Fruit fly (Drosophila melanogaster) whole organism, embryonic: ENCODE data around the gene CG13893.

Experiments used
- Abd-B ChIP-seq: fragments of 200-800 bp; sonication (Bioruptor generic); optimal IDR thresholded peaks from 2 replicates; lab custom pipeline; 2018; ENCODE audit warnings: missing biosample characterization, mild to moderate bottlenecking, missing genetic modification characterization, moderate library complexity
- Ada2b ChIP-seq: fragments of 200-800 bp; sonication (Bioruptor generic); IDR thresholded peaks from 2 replicates; pipeline ENCODE4 v1.3.6; 2022; ENCODE audit warnings: missing biosample characterization, missing genetic modification characterization
- CG10274 ChIP-seq: fragments of 200-800 bp; sonication (Bioruptor generic); optimal IDR thresholded peaks from 3 replicates; lab custom pipeline; 2017; ENCODE audit warnings: missing biosample characterization, mild to moderate bottlenecking, missing genetic modification characterization
- CG11085 ChIP-seq: fragments of 200-800 bp; sonication (Bioruptor generic); IDR thresholded peaks from 2 replicates; pipeline ENCODE4 v1.3.6; 2022; ENCODE audit warnings: missing biosample characterization, missing genetic modification characterization
- CG11696 ChIP-seq: fragments of 200-800 bp; sonication (Bioruptor generic); IDR thresholded peaks from 2 replicates; pipeline ENCODE4 v1.3.6; 2022; ENCODE audit warnings: missing biosample characterization, missing genetic modification characterization
- CG12659 ChIP-seq: fragments of 200-800 bp; sonication (Bioruptor generic); optimal IDR thresholded peaks from 3 replicates; lab custom pipeline; 2017; ENCODE audit warnings: mild to moderate bottlenecking, missing biosample characterization, missing genetic modification reagents, missing genetic modification characterization
- CG13287 ChIP-seq: fragments of 200-800 bp; sonication (Bioruptor generic); IDR thresholded peaks from 2 replicates; pipeline ENCODE4 v1.3.6; 2022; ENCODE audit warnings: missing biosample characterization, missing genetic modification characterization; ENCODE audit not compliant: partially characterized antibody
- CG15269 ChIP-seq: fragments of 200-800 bp; sonication (Bioruptor generic); optimal IDR thresholded peaks from 2 replicates; lab custom pipeline; 2018; ENCODE audit warnings: missing biosample characterization, mild to moderate bottlenecking, missing genetic modification characterization, moderate library complexity
- CG1529 ChIP-seq: fragments of 200-800 bp; sonication (Bioruptor generic); optimal IDR thresholded peaks from 3 replicates; lab custom pipeline; 2018; ENCODE audit warnings: missing biosample characterization, missing genetic modification characterization
- CG15479 ChIP-seq: fragments of 200-800 bp; sonication (Bioruptor generic); optimal IDR thresholded peaks from 3 replicates; lab custom pipeline; 2019; ENCODE audit warnings: missing biosample characterization, mild to moderate bottlenecking, missing genetic modification characterization, moderate library complexity
- CG15696 ChIP-seq: fragments of 200-800 bp; sonication (Bioruptor generic); optimal IDR thresholded peaks from 2 replicates; lab custom pipeline; 2019; ENCODE audit warnings: missing biosample characterization, mild to moderate bottlenecking, missing genetic modification characterization, moderate library complexity
- CG17385 ChIP-seq: fragments of 200-800 bp; sonication (Bioruptor generic); optimal IDR thresholded peaks from 3 replicates; lab custom pipeline; 2018; ENCODE audit warnings: missing biosample characterization, mild to moderate bottlenecking, missing genetic modification characterization
- CG17612 ChIP-seq: fragments of 200-800 bp; sonication (Bioruptor generic); IDR thresholded peaks from 2 replicates; pipeline ENCODE4 v1.3.6; 2022; ENCODE audit warnings: missing biosample characterization, missing genetic modification characterization
- CG32532 ChIP-seq: fragments of 200-800 bp; sonication (Bioruptor generic); IDR thresholded peaks from 2 replicates; pipeline ENCODE4 v1.3.6; 2022; ENCODE audit warnings: missing biosample characterization, missing genetic modification characterization
- CG34376 ChIP-seq: fragments of 200-800 bp; sonication (Bioruptor generic); optimal IDR thresholded peaks from 2 replicates; lab custom pipeline; 2018; ENCODE audit warnings: missing biosample characterization, mild to moderate bottlenecking, missing genetic modification characterization
- CG34422 ChIP-seq: fragments of 200-800 bp; sonication (Bioruptor generic); IDR thresholded peaks from 3 replicates; pipeline ENCODE4 v1.3.6; 2022; ENCODE audit warnings: missing biosample characterization, missing genetic modification characterization
- CG3995 ChIP-seq: fragments of 200-800 bp; sonication (Bioruptor generic); optimal IDR thresholded peaks from 3 replicates; lab custom pipeline; 2016; ENCODE audit warnings: missing biosample characterization, missing genetic modification characterization
- CG43689 ChIP-seq: fragments of 200-800 bp; sonication (Bioruptor generic); IDR thresholded peaks from 2 replicates; pipeline ENCODE4 v1.3.6; 2022; ENCODE audit warnings: missing biosample characterization, missing genetic modification characterization
- CG4820 ChIP-seq: fragments of 200-800 bp; sonication (Bioruptor generic); optimal IDR thresholded peaks from 3 replicates; lab custom pipeline; 2016; ENCODE audit warnings: missing biosample characterization, missing genetic modification characterization
- CG6175 ChIP-seq: fragments of 200-800 bp; sonication (Bioruptor generic); IDR thresholded peaks from 3 replicates; pipeline ENCODE4 v1.3.6; 2022; ENCODE audit warnings: missing biosample characterization, missing genetic modification characterization
- CG7839 ChIP-seq: fragments of 200-800 bp; sonication (Bioruptor generic); optimal IDR thresholded peaks from 3 replicates; lab custom pipeline; 2018; ENCODE audit warnings: missing biosample characterization, mild to moderate bottlenecking, missing genetic modification characterization, moderate library complexity
- CG8765 ChIP-seq: fragments of 200-800 bp; sonication (Bioruptor generic); IDR thresholded peaks from 2 replicates; pipeline ENCODE4 v1.3.6; 2022; ENCODE audit warnings: missing biosample characterization, missing genetic modification characterization
- CG9609 ChIP-seq: fragments of 200-800 bp; sonication (Bioruptor generic); optimal IDR thresholded peaks from 3 replicates; lab custom pipeline; 2016; ENCODE audit warnings: missing biosample characterization, missing genetic modification characterization
- CTCF ChIP-seq: fragments of 200-800 bp; sonication (Bioruptor generic); optimal IDR thresholded peaks from 2 replicates; lab custom pipeline; 2017; ENCODE audit warnings: missing biosample characterization, mild to moderate bottlenecking, missing genetic modification characterization, moderate library complexity
- D ChIP-seq, 2 experiments: fragments of 200-800 bp in 1 of 2; fragments of >200 bp in 1 of 2; sonication (Bioruptor generic) in 1 of 2; optimal IDR thresholded peaks; 2 replicates in 1 of 2; 3 replicates in 1 of 2; lab custom pipeline; 2017; ENCODE audit warnings: mild to moderate bottlenecking in 1 of 2, missing biosample characterization in 1 of 2, missing genetic modification characterization in 1 of 2, missing genetic modification reagents in 1 of 2
- Ets97D ChIP-seq: fragments of 200-800 bp; sonication (Bioruptor generic); optimal IDR thresholded peaks from 3 replicates; lab custom pipeline; 2016; ENCODE audit warnings: missing biosample characterization, missing genetic modification characterization
- Fer1 ChIP-seq: fragments of 200-800 bp; sonication (Bioruptor generic); optimal IDR thresholded peaks from 2 replicates; lab custom pipeline; 2017; ENCODE audit warnings: missing biosample characterization, mild to moderate bottlenecking, missing genetic modification characterization
- H15 ChIP-seq: fragments of 200-800 bp; sonication (Bioruptor generic); IDR thresholded peaks from 3 replicates; pipeline ENCODE4 v1.3.6; 2022; ENCODE audit warnings: missing biosample characterization, missing genetic modification characterization
- Kr ChIP-seq: fragments of 200-800 bp; sonication (Bioruptor generic); optimal IDR thresholded peaks from 2 replicates; lab custom pipeline; 2017; ENCODE audit warnings: missing biosample characterization, mild to moderate bottlenecking, missing genetic modification characterization
- Lim3 ChIP-seq: fragments of 200-800 bp; sonication (Bioruptor generic); IDR thresholded peaks from 2 replicates; pipeline ENCODE4 v1.3.6; 2022; ENCODE audit warnings: missing biosample characterization, missing genetic modification characterization
- Optix ChIP-seq: fragments of 200-800 bp; sonication (Bioruptor generic); IDR thresholded peaks from 3 replicates; pipeline ENCODE4 v1.3.6; 2022; ENCODE audit warnings: missing biosample characterization, missing genetic modification characterization
- Ravus ChIP-seq: fragments of 200-800 bp; sonication (Bioruptor generic); IDR thresholded peaks from 2 replicates; pipeline ENCODE4 v1.3.6; 2022; ENCODE audit warnings: missing biosample characterization, missing genetic modification characterization
- Sin3A ChIP-seq: fragments of >200 bp; optimal IDR thresholded peaks from 2 replicates; lab custom pipeline; 2018
- Taf1 ChIP-seq: fragments of 200-800 bp; sonication (Bioruptor generic); IDR thresholded peaks from 2 replicates; pipeline ENCODE4 v1.3.6; 2022; ENCODE audit warnings: missing biosample characterization, missing genetic modification characterization
- bbx ChIP-seq: fragments of 200-800 bp; sonication (Bioruptor generic); IDR thresholded peaks from 2 replicates; pipeline ENCODE4 v1.3.6; 2022; ENCODE audit warnings: missing biosample characterization, missing genetic modification characterization; ENCODE audit not compliant: partially characterized antibody
- chn ChIP-seq: fragments of 200-800 bp; sonication (Bioruptor generic); optimal IDR thresholded peaks from 2 replicates; lab custom pipeline; 2016; ENCODE audit warnings: missing biosample characterization, missing genetic modification characterization
- dmrt11E ChIP-seq: fragments of 200-800 bp; sonication (Bioruptor generic); optimal IDR thresholded peaks from 3 replicates; lab custom pipeline; 2018; ENCODE audit warnings: missing biosample characterization, mild to moderate bottlenecking, missing genetic modification characterization, moderate library complexity
- dpn ChIP-seq, 2 experiments: fragments of 200-800 bp; sonication (Bioruptor generic); optimal IDR thresholded peaks; 3 replicates each; lab custom pipeline; 2016; ENCODE audit warnings: missing biosample characterization in 2 of 2, missing genetic modification characterization in 2 of 2
- dysf ChIP-seq: fragments of 200-800 bp; sonication (Bioruptor generic); IDR thresholded peaks from 3 replicates; pipeline ENCODE4 v1.3.6; 2022; ENCODE audit warnings: missing biosample characterization, missing genetic modification characterization
- emc ChIP-seq: fragments of 200-800 bp; sonication (Bioruptor generic); optimal IDR thresholded peaks from 2 replicates; lab custom pipeline; 2016; ENCODE audit warnings: missing biosample characterization, missing genetic modification characterization
- en ChIP-seq: fragments of 200-800 bp; sonication (Bioruptor generic); optimal IDR thresholded peaks from 2 replicates; lab custom pipeline; 2016; ENCODE audit warnings: missing biosample characterization, missing genetic modification characterization
- grau ChIP-seq: fragments of 200-800 bp; optimal IDR thresholded peaks from 3 replicates; lab custom pipeline; 2019; ENCODE audit warnings: missing biosample characterization, mild to moderate bottlenecking, missing genetic modification characterization, moderate library complexity
- grn ChIP-seq: fragments of 200-800 bp; sonication (Bioruptor generic); optimal IDR thresholded peaks from 3 replicates; lab custom pipeline; 2017; ENCODE audit warnings: missing biosample characterization, missing genetic modification characterization
- gsb ChIP-seq: fragments of 200-800 bp; sonication (Bioruptor generic); IDR thresholded peaks from 2 replicates; pipeline ENCODE4 v1.3.6; 2022; ENCODE audit warnings: missing biosample characterization, missing genetic modification characterization
- her ChIP-seq: fragments of 200-800 bp; sonication (Bioruptor generic); optimal IDR thresholded peaks from 2 replicates; lab custom pipeline; 2016; ENCODE audit warnings: missing biosample characterization, missing genetic modification characterization
- kay ChIP-seq: fragments of 200-800 bp; sonication (Bioruptor generic); optimal IDR thresholded peaks from 2 replicates; lab custom pipeline; 2016; ENCODE audit warnings: missing biosample characterization, missing genetic modification characterization
- pita ChIP-seq: fragments of 200-800 bp; sonication (Bioruptor generic); optimal IDR thresholded peaks from 2 replicates; lab custom pipeline; 2017; ENCODE audit warnings: missing biosample characterization, mild to moderate bottlenecking, missing genetic modification characterization
- row ChIP-seq: fragments of 200-800 bp; sonication (Bioruptor generic); IDR thresholded peaks from 3 replicates; pipeline ENCODE4 v1.3.6; 2022; ENCODE audit warnings: missing biosample characterization, missing genetic modification characterization
- run ChIP-seq: fragments of 200-800 bp; sonication (Bioruptor generic); optimal IDR thresholded peaks from 3 replicates; lab custom pipeline; 2018; ENCODE audit warnings: missing biosample characterization, mild to moderate bottlenecking, missing genetic modification characterization
- so ChIP-seq: fragments of 200-800 bp; sonication (Bioruptor generic); IDR thresholded peaks from 3 replicates; pipeline ENCODE4 v1.3.6; 2022; ENCODE audit warnings: missing biosample characterization, missing genetic modification characterization
- tap ChIP-seq: fragments of 200-800 bp; optimal IDR thresholded peaks from 3 replicates; lab custom pipeline; 2019; ENCODE audit warnings: missing biosample characterization, mild to moderate bottlenecking, missing genetic modification characterization, moderate library complexity

Gene CG13893

DNA sequence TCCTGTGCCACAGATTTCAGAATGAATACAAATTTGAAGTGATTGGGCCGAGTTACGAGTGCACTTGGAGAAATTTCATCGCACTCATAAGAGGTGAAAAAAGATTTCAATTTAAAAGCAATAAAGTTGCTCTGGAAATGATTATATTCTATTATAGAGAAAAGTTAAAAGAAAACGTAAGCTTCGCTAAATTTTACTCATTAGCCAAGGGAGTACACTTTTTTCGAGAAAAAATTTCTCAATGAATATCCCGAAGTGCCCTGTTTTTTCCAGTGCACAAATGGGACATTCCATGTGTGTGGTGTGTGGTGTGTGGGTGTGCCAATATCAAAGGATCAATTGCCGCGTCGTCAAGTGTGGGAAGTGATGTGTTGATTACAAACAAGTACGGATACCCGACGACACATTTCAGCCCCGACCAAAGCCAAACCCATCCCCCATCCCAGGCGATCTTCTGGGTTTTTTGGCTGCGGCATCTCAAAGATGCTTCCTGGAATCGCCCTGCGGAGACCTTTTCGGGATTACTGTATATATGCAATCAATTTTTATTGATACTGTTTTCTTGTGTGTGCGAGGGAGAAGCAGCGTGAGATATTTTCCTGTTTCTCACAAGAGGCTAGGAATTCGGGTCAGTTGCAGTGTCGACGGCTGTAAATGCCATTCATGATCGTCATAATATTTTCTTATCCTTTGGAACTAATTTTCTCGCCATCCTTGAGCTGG lies 9.9 kb upstream of the CG13893 start (continued):
- TF ChIP-seq H15 (GFP tag; lab: Robert Waterston, UW) (no peak), CG9609 (GFP tag; lab: Kevin White, UChicago) (peak; percentile 20), CG3995 (GFP tag; lab: Kevin White, UChicago) (no peak), CG11085 (no peak), CG15269 (tag; lab: Kevin White, UChicago) (peak; percentile 0), CG15479 (GFP tag; lab: Kevin White, UChicago) (no peak), dmrt11E (tag; lab: Kevin White, UChicago) (peak; percentile 85), en (GFP tag; lab: Kevin White, UChicago) (no peak), Taf1 (GFP tag; lab: Robert Waterston, UW) (no peak), CG7839 (tag; lab: Kevin White, UChicago) (peak; percentile 60), dysf (GFP tag; lab: Robert Waterston, UW) (peak; percentile 48; the same call in 2 of the 3 replicates), CG32532 (GFP tag; lab: Robert Waterston, UW) (no peak), her (no peak), CG13287 (GFP tag; lab: Robert Waterston, UW) (no peak), D (optimal IDR thresholded peaks at IDR 0.05; lab: Kevin White, UChicago) (peak; percentile 11), D (GFP tag; optimal IDR thresholded peaks at IDR 0.05; lab: Kevin White, UChicago) (peak; percentile 26), CG12659 (GFP tag; lab: Kevin White, UChicago) (peak; percentile 13), CG1529 (GFP tag; lab: Kevin White, UChicago) (no peak), CG10274 (GFP tag; lab: Kevin White, UChicago) (no peak), row (GFP tag; lab: Robert Waterston, UW) (peak; percentile 67), Lim3 (GFP tag; lab: Robert Waterston, UW) (no peak), run (tag; lab: Kevin White, UChicago) (no peak), Ravus (GFP tag; lab: Robert Waterston, UW) (no peak), CTCF (GFP tag; lab: Kevin White, UChicago) (no peak), kay (GFP tag; lab: Kevin White, UChicago) (no peak), Ets97D (GFP tag; lab: Kevin White, UChicago) (no peak), gsb (GFP tag; lab: Robert Waterston, UW) (no peak), tap (peak; percentile 10), CG43689 (GFP tag; lab: Robert Waterston, UW) (no peak), CG15696 (peak; percentile 88), grau (peak; percentile 56), CG17385 (GFP tag; lab: Kevin White, UChicago) (no peak), Fer1 (GFP tag; lab: Kevin White, UChicago) (no peak), so (GFP tag; lab: Robert Waterston, UW) (no peak), Abd-B (peak; percentile 23), CG11696 (GFP tag; lab: Robert Waterston, UW) (0 out of 2 replicates have a peak, but pooled peaks have one; percentile 18), grn (no peak), CG6175 (GFP tag; lab: Robert Waterston, UW) (no peak), CG4820 (GFP tag; lab: Kevin White, UChicago) (peak; percentile 53), Ada2b (GFP tag; lab: Robert Waterston, UW) (no peak), dpn (GFP tag; optimal IDR thresholded peaks at IDR 0.05; lab: Kevin White, UChicago) (peak; percentile 19 to 37), Sin3A (no peak), CG8765 (peak; percentile 79), emc (no peak), chn (GFP tag; lab: Kevin White, UChicago) (peak; percentile 40), bbx (GFP tag; lab: Robert Waterston, UW) (no peak), pita (GFP tag; lab: Kevin White, UChicago) (no peak), CG34376 (GFP tag; lab: Kevin White, UChicago) (no peak), Optix (no peak), Kr (peak; percentile 47), CG17612 (no peak), CG34422 (peak; percentile 49; the same call in 2 of the 3 replicates)
